Worm (Caenorhabditis elegans) whole organism, young adult: Measurements from ENCODE around the gene hif-1.

Source experiments
- bed-2 ChIP-seq: fragments of 200-800 bp; sonication (Bioruptor generic); IDR thresholded peaks from 2 replicates; pipeline ENCODE4 v1.3.6; 2022; ENCODE audit warnings: missing genetic modification reagents, missing genetic modification characterization, missing compliant biosample characterization
- egl-44 ChIP-seq: fragments of 200-800 bp; sonication (Bioruptor generic); IDR thresholded peaks from 2 replicates; pipeline ENCODE4 v1.3.6; 2022; ENCODE audit warnings: missing genetic modification reagents, missing genetic modification characterization, missing compliant biosample characterization
- pha-4 ChIP-seq: fragments of 150-350 bp; sonication (generic microtip); optimal IDR thresholded peaks from 2 replicates; lab custom pipeline; 2014; ENCODE audit warnings: missing biosample characterization, missing genetic modification reagents, missing genetic modification characterization

DNA sequence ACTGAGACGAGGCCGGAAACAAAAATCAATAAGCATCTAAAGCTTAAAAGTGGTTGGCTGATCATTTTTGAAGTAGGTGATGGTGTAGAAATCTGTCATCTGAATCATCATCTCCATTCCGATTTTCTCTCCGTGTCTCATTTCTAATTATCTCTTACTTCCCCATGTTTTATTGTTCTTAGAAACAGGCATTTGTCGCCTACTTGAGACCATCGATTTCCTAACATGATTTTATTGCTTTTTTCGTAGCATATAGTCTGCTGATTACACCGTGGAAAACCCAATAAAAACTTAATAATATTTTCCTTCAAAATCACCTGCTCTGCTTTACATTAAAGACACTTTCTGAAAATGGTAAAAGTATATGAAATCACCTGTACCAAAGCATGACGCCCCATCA is 4.9 kb upstream of the hif-1 start, which contains the start of gene F38A6.4:
- no peak for TF ChIP-seq bed-2 (GFP tag; lab: Robert Waterston, UW)
- no peak for TF ChIP-seq egl-44 (GFP tag; lab: Robert Waterston, UW)
- no peak for TF ChIP-seq pha-4
